Fruit fly (Drosophila melanogaster): ENCODE results near the gene Dip-C.

The Dip-C gene

DNA sequence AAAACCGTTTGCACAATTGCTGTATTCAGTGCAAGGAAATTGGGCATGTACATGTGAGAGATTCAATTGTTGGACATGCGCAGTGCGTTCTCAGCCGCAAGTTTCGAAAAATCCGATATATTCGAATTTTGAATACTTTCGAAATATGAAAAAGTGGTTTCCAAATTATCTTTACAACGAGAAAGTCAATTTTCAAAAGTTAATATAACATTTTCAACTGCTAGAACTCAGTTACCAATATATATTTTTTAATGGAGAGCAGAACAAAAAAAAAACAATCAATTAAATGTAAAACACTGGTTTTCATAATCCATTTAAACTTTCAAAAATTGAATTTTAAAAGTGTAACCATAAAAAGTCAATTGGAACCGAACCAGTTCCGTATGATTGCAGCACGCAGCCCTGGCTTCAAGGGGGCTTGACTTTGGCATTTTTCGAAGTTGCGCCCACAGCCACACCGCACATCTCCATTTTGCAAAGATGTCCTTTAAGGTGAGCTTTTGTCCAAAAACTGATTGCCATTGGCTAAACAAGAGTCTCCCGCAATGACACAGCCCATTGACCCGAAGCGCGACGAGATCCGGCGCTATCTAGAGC is 8.9 kb upstream of the Dip-C start, which contains the start of the genes Scgbeta and CG17202 (continued):
- no peak for TF ChIP-seq Hr3 (GFP tag; optimal IDR thresholded peaks at IDR 0.05)
- no peak for TF ChIP-seq scrt (GFP tag; optimal IDR thresholded peaks at IDR 0.05)
- no peak for TF ChIP-seq sr (GFP tag; IDR thresholded peaks at IDR 0.05)
- TF ChIP-seq dmrt11E (tag; optimal IDR thresholded peaks at IDR 0.05) = no peak
- TF ChIP-seq Lhr (GFP tag; optimal IDR thresholded peaks at IDR 0.05) = peak; percentile 76
- TF ChIP-seq jigr1 (GFP tag; IDR thresholded peaks at IDR 0.05) = no peak
- no peak for TF ChIP-seq CG17385 (GFP tag; optimal IDR thresholded peaks at IDR 0.05)
- peak; percentile 3 for TF ChIP-seq CG7786 (GFP tag; optimal IDR thresholded peaks at IDR 0.05)
- no peak for TF ChIP-seq CG16863 (GFP tag; optimal IDR thresholded peaks at IDR 0.05)
- no peak for TF ChIP-seq hb (GFP tag; IDR thresholded peaks at IDR 0.05; ENCODE audit: partially characterized antibody)
- no peak for TF ChIP-seq crc (GFP tag; optimal IDR thresholded peaks at IDR 0.05)
- TF ChIP-seq pfk (GFP tag; optimal IDR thresholded peaks at IDR 0.05) = no peak
- no peak for TF ChIP-seq tio (GFP tag; optimal IDR thresholded peaks at IDR 0.05)
- no peak for TF ChIP-seq CG4707 (GFP tag; optimal IDR thresholded peaks at IDR 0.05)
- TF ChIP-seq CG15011 (GFP tag; optimal IDR thresholded peaks at IDR 0.05) = no peak
- no peak for TF ChIP-seq CG31365 (tag; optimal IDR thresholded peaks at IDR 0.05)
- no peak for TF ChIP-seq lmd (GFP tag; IDR thresholded peaks at IDR 0.05)
- TF ChIP-seq bigmax (GFP tag; optimal IDR thresholded peaks at IDR 0.05) = no peak
- TF ChIP-seq ase (GFP tag; IDR thresholded peaks at IDR 0.05) = 0 out of 3 replicates have a peak, but pooled peaks have one; percentile 5
- no peak for TF ChIP-seq CG9876 (GFP tag; optimal IDR thresholded peaks at IDR 0.05)
- TF ChIP-seq bowl (GFP tag; IDR thresholded peaks at IDR 0.05) = no peak
- no peak for TF ChIP-seq CG6813 (GFP tag; optimal IDR thresholded peaks at IDR 0.05)
- no peak for TF ChIP-seq CG14860 (GFP tag; IDR thresholded peaks at IDR 0.05; ENCODE audit: partially characterized antibody)
- no peak for TF ChIP-seq CG3407 (GFP tag; optimal IDR thresholded peaks at IDR 0.05)
- TF ChIP-seq CG18011 (GFP tag; optimal IDR thresholded peaks at IDR 0.05) = no peak
- no peak for TF ChIP-seq CG4854 (GFP tag; optimal IDR thresholded peaks at IDR 0.05)
- TF ChIP-seq CG11456 (GFP tag; IDR thresholded peaks at IDR 0.05) = peak; percentile 38; the same call in 1 of the 3 replicates
- no peak for TF ChIP-seq MTF-1 (GFP tag; optimal IDR thresholded peaks at IDR 0.05; ENCODE audit: borderline replicate concordance)
- TF ChIP-seq salm (tag; optimal IDR thresholded peaks at IDR 0.05) = no peak
- TF ChIP-seq CG32767 (GFP tag; IDR thresholded peaks at IDR 0.05) = 0 out of 2 replicates have a peak, but pooled peaks have one; percentile 12
- TF ChIP-seq Jarid2 (GFP tag; optimal IDR thresholded peaks at IDR 0.05) = no peak
- TF ChIP-seq Camta (GFP tag; optimal IDR thresholded peaks at IDR 0.05) = no peak
- TF ChIP-seq CG8765 (GFP tag; IDR thresholded peaks at IDR 0.05) = no peak
- TF ChIP-seq pho (GFP tag; optimal IDR thresholded peaks at IDR 0.05) = no peak
- TF ChIP-seq vvl (GFP tag; IDR thresholded peaks at IDR 0.05) = no peak
- TF ChIP-seq tgo (GFP tag; IDR thresholded peaks at IDR 0.05) = no peak
- no peak for TF ChIP-seq HLH3B (GFP tag; IDR thresholded peaks at IDR 0.05)
- peak; percentile 27 for TF ChIP-seq CG17829 (tag; optimal IDR thresholded peaks at IDR 0.05)
- TF ChIP-seq CG11723 (GFP tag; optimal IDR thresholded peaks at IDR 0.05) = no peak
- no peak for TF ChIP-seq luna (GFP tag; optimal IDR thresholded peaks at IDR 0.05)
- TF ChIP-seq emc (GFP tag; optimal IDR thresholded peaks at IDR 0.05) = no peak
- TF ChIP-seq org-1 (GFP tag; optimal IDR thresholded peaks at IDR 0.05) = no peak
- TF ChIP-seq stwl (tag; optimal IDR thresholded peaks at IDR 0.05) = peak; percentile 41
- no peak for TF ChIP-seq Awh (GFP tag; IDR thresholded peaks at IDR 0.05)
- no peak for TF ChIP-seq dati (GFP tag; IDR thresholded peaks at IDR 0.05)
- no peak for TF ChIP-seq CG1602 (GFP tag; optimal IDR thresholded peaks at IDR 0.05)
- TF ChIP-seq CG5245 (GFP tag; optimal IDR thresholded peaks at IDR 0.05) = no peak
- peak; percentile 49 for TF ChIP-seq lilli (GFP tag; optimal IDR thresholded peaks at IDR 0.05)
- peak; percentile 11 for TF ChIP-seq Side (GFP tag; optimal IDR thresholded peaks at IDR 0.05)
- no peak for TF ChIP-seq nerfin-2 (GFP tag; IDR thresholded peaks at IDR 0.05; ENCODE audit: partially characterized antibody)
- no peak for TF ChIP-seq exex (tag; optimal IDR thresholded peaks at IDR 0.05)
